Worm (Caenorhabditis elegans) whole organism, L1 larva: ENCODE measurements around the gene gldi-3.

Experiments
- C34B4.2 ChIP-seq: sonication (generic microtip); optimal IDR thresholded peaks from 2 replicates; lab custom pipeline; 2017; ENCODE audit warnings: mild to moderate bottlenecking, missing genetic modification characterization, missing compliant biosample characterization
- F16B12.6 ChIP-seq: fragments of 150-350 bp; optimal IDR thresholded peaks from 2 replicates; lab custom pipeline; 2014; ENCODE audit warnings: missing biosample characterization, missing genetic modification characterization
- ama-1 ChIP-seq: fragments of 150-350 bp; optimal IDR thresholded peaks from 2 replicates; lab custom pipeline; 2014
- blmp-1 ChIP-seq: fragments of 150-350 bp; optimal IDR thresholded peaks from 2 replicates; lab custom pipeline; 2014; ENCODE audit warnings: missing biosample characterization, missing genetic modification characterization
- ceh-8 ChIP-seq: fragments of 200-800 bp; sonication (Bioruptor generic); optimal IDR thresholded peaks from 2 replicates; lab custom pipeline; 2018; ENCODE audit warnings: mild to moderate bottlenecking, missing genetic modification characterization, moderate library complexity, missing compliant biosample characterization
- ceh-82 ChIP-seq, 3 experiments: fragments of 150-350 bp in 1 of 3; sonication (generic microtip) in 2 of 3; optimal IDR thresholded peaks; 2 replicates each; lab custom pipeline; 2014 to 2017; ENCODE audit warnings: missing biosample characterization in 3 of 3, missing genetic modification characterization in 3 of 3
- ceh-88 ChIP-seq: fragments of 200-800 bp; sonication (Bioruptor generic); IDR thresholded peaks from 2 replicates; pipeline ENCODE4 v1.3.6; 2022; ENCODE audit warnings: missing genetic modification characterization, missing compliant biosample characterization
- ceh-90 ChIP-seq: sonication (generic microtip); optimal IDR thresholded peaks from 2 replicates; lab custom pipeline; 2016; ENCODE audit warnings: missing genetic modification characterization, missing compliant biosample characterization
- dpl-1 ChIP-seq, 3 experiments: fragments of 150-350 bp in 2 of 3; sonication (generic microtip) in 1 of 3; optimal IDR thresholded peaks; 2 replicates each; lab custom pipeline; 2014 to 2017; ENCODE audit warnings: missing biosample characterization in 3 of 3, missing genetic modification characterization in 3 of 3, missing genetic modification reagents in 3 of 3
- dsc-1 ChIP-seq: sonication (generic microtip); optimal IDR thresholded peaks from 2 replicates; lab custom pipeline; 2016; ENCODE audit warnings: mild to moderate bottlenecking, missing genetic modification characterization, missing compliant biosample characterization
- efl-1 ChIP-seq, 4 experiments: fragments of 150-350 bp; optimal IDR thresholded peaks in 3 of 4; peaks in 1 of 4; 1 replicate in 1 of 4; 2 replicates in 3 of 4; lab custom pipeline; 2014; ENCODE audit warnings: missing biosample characterization in 2 of 4, missing genetic modification characterization in 2 of 4, missing genetic modification reagents in 2 of 4
- efl-3 ChIP-seq: fragments of 200-800 bp; sonication (Bioruptor generic); optimal IDR thresholded peaks from 2 replicates; lab custom pipeline; 2018; ENCODE audit warnings: mild to moderate bottlenecking, missing genetic modification characterization, missing compliant biosample characterization
- elt-2 ChIP-seq: sonication (generic microtip); optimal IDR thresholded peaks from 2 replicates; lab custom pipeline; 2016; ENCODE audit warnings: missing genetic modification characterization, mild to moderate bottlenecking, inconsistent platforms, missing compliant biosample characterization, missing genetic modification reagents
- hlh-17 ChIP-seq: fragments of 200-800 bp; sonication (Bioruptor generic); optimal IDR thresholded peaks from 2 replicates; lab custom pipeline; 2018; ENCODE audit warnings: missing genetic modification characterization, mild to moderate bottlenecking, missing compliant biosample characterization, moderate library complexity, borderline replicate concordance
- hlh-4 ChIP-seq: sonication (generic microtip); optimal IDR thresholded peaks from 2 replicates; lab custom pipeline; 2016; ENCODE audit warnings: mild to moderate bottlenecking, missing genetic modification characterization, missing compliant biosample characterization
- hpl-2 ChIP-seq: fragments of 150-350 bp; optimal IDR thresholded peaks from 2 replicates; lab custom pipeline; 2014; ENCODE audit warnings: missing biosample characterization, missing genetic modification reagents, missing genetic modification characterization
- isw-1 ChIP-seq: fragments of 200-800 bp; sonication (Bioruptor generic); IDR thresholded peaks from 2 replicates; pipeline ENCODE4 v1.3.6; 2022; ENCODE audit warnings: missing genetic modification characterization, missing compliant biosample characterization
- lin-14 ChIP-seq: fragments of 200-800 bp; sonication (Bioruptor generic); optimal IDR thresholded peaks from 2 replicates; lab custom pipeline; 2018; ENCODE audit warnings: mild to moderate bottlenecking, missing genetic modification characterization, moderate library complexity, missing compliant biosample characterization
- mab-9 ChIP-seq: fragments of 200-800 bp; sonication (Bioruptor generic); IDR thresholded peaks from 2 replicates; pipeline ENCODE4 v1.3.6; 2022; ENCODE audit warnings: missing genetic modification reagents, missing genetic modification characterization, missing compliant biosample characterization
- mep-1 ChIP-seq: fragments of 150-350 bp; optimal IDR thresholded peaks from 2 replicates; lab custom pipeline; 2014; ENCODE audit warnings: missing biosample characterization, missing genetic modification characterization
- nhr-11 ChIP-seq: fragments of 150-350 bp; optimal IDR thresholded peaks from 2 replicates; lab custom pipeline; 2014; ENCODE audit warnings: missing biosample characterization, missing genetic modification characterization
- nhr-20 ChIP-seq: sonication (generic microtip); optimal IDR thresholded peaks from 2 replicates; lab custom pipeline; 2016; ENCODE audit warnings: mild to moderate bottlenecking, missing genetic modification characterization, missing compliant biosample characterization
- nhr-28 ChIP-seq: fragments of 150-350 bp; optimal IDR thresholded peaks from 2 replicates; lab custom pipeline; 2014; ENCODE audit warnings: missing biosample characterization, missing genetic modification characterization
- nhr-71 ChIP-seq: sonication (generic microtip); optimal IDR thresholded peaks from 2 replicates; lab custom pipeline; 2016; ENCODE audit warnings: mild to moderate bottlenecking, missing genetic modification characterization, moderate library complexity, missing compliant biosample characterization
- nhr-76 ChIP-seq: sonication (generic microtip); optimal IDR thresholded peaks from 2 replicates; lab custom pipeline; 2017; ENCODE audit warnings: missing biosample characterization, missing genetic modification characterization
- nhr-84 ChIP-seq: sonication (generic microtip); optimal IDR thresholded peaks from 2 replicates; lab custom pipeline; 2017; ENCODE audit warnings: missing biosample characterization, missing genetic modification characterization
- nhr-85 ChIP-seq: sonication (generic microtip); peaks from one replicate; lab custom pipeline; 2016; ENCODE audit warnings: missing genetic modification characterization, inconsistent platforms, missing compliant biosample characterization
- nhr-90 ChIP-seq: sonication (generic microtip); optimal IDR thresholded peaks from 2 replicates; lab custom pipeline; 2016; ENCODE audit warnings: mild to moderate bottlenecking, missing genetic modification characterization, missing compliant biosample characterization; ENCODE audit not compliant: poor library complexity
- pax-3 ChIP-seq: fragments of 200-800 bp; sonication (Bioruptor generic); optimal IDR thresholded peaks from 2 replicates; lab custom pipeline; 2018; ENCODE audit warnings: mild to moderate bottlenecking, missing genetic modification characterization, moderate library complexity, missing compliant biosample characterization
- pqm-1 ChIP-seq: sonication (generic microtip); optimal IDR thresholded peaks from 3 replicates; lab custom pipeline; 2017; ENCODE audit warnings: missing biosample characterization, missing genetic modification characterization
- rnt-1 ChIP-seq: sonication (generic microtip); optimal IDR thresholded peaks from 2 replicates; lab custom pipeline; 2016; ENCODE audit warnings: mild to moderate bottlenecking, missing genetic modification characterization, moderate library complexity, missing compliant biosample characterization
- skn-1 ChIP-seq: fragments of 150-350 bp; optimal IDR thresholded peaks from 2 replicates; lab custom pipeline; 2014; ENCODE audit warnings: missing biosample characterization, missing genetic modification characterization
- snpc-4 ChIP-seq: fragments of 150-350 bp; optimal IDR thresholded peaks from 2 replicates; lab custom pipeline; 2014; ENCODE audit warnings: missing biosample characterization, missing genetic modification characterization
- snu-23 ChIP-seq: sonication (generic microtip); optimal IDR thresholded peaks from 2 replicates; lab custom pipeline; 2016; ENCODE audit warnings: missing genetic modification characterization, missing compliant biosample characterization
- sptf-1 ChIP-seq: fragments of 150-350 bp; optimal IDR thresholded peaks from 2 replicates; lab custom pipeline; 2014; ENCODE audit warnings: missing biosample characterization, missing genetic modification characterization
- swsn-7 ChIP-seq: sonication (generic microtip); optimal IDR thresholded peaks from 2 replicates; lab custom pipeline; 2016; ENCODE audit warnings: missing genetic modification characterization, missing compliant biosample characterization
- tbx-2 ChIP-seq: sonication (generic microtip); optimal IDR thresholded peaks from 2 replicates; lab custom pipeline; 2016; ENCODE audit warnings: missing genetic modification characterization, missing compliant biosample characterization
- unc-130 ChIP-seq: fragments of 150-350 bp; optimal IDR thresholded peaks from 2 replicates; lab custom pipeline; 2017; ENCODE audit warnings: missing biosample characterization, missing genetic modification characterization, inconsistent platforms
- xbp-1 ChIP-seq: sonication (generic microtip); optimal IDR thresholded peaks from 2 replicates; lab custom pipeline; 2016; ENCODE audit warnings: missing genetic modification characterization, missing compliant biosample characterization
- zag-1 ChIP-seq: fragments of 150-350 bp; optimal IDR thresholded peaks from 2 replicates; lab custom pipeline; 2014; ENCODE audit warnings: missing biosample characterization, missing genetic modification characterization
- zip-4 ChIP-seq: fragments of 200-800 bp; sonication (Bioruptor generic); optimal IDR thresholded peaks from 2 replicates; lab custom pipeline; 2018; ENCODE audit warnings: mild to moderate bottlenecking, missing genetic modification characterization, moderate library complexity, missing compliant biosample characterization
- ztf-11 ChIP-seq, 2 experiments: sonication (generic microtip); optimal IDR thresholded peaks; 2 replicates each; lab custom pipeline; 2016 to 2017; ENCODE audit warnings: missing genetic modification characterization in 2 of 2, missing biosample characterization in 1 of 2, missing compliant biosample characterization in 1 of 2

The gldi-3 gene

DNA sequence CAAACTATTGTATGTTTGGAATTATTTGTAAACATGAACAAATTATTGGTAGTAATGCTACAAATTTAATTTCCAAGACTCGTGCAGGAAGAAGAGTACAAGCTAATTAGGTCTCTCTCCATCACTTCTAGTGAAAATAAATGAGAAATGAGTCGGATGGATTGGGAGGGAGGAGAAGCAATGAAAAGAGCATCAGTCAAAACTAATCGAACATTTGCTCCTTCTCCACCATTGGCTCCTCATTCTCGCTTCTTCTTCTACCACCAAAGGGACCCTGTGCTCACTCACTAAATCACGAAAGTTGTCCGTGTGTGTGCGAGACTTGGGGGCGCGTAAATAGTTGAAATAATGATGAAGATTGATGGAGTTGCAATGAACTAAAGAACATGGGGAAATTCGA, 26.9 kb upstream of the gldi-3 start (continued):
- TF ChIP-seq efl-1 (optimal IDR thresholded peaks at IDR 0.05; lab: Kevin White, UChicago) (no peak), efl-1 (GFP tag; optimal IDR thresholded peaks at IDR 0.05 in 1 of 2; lab: Kevin White, UChicago) (peak in 1 of 2 experiments; percentile 20), nhr-11 (tag; lab: Kevin White, UChicago) (no peak), ztf-11 (tag; optimal IDR thresholded peaks at IDR 0.05; lab: Kevin White, UChicago) (no peak)

DNA sequence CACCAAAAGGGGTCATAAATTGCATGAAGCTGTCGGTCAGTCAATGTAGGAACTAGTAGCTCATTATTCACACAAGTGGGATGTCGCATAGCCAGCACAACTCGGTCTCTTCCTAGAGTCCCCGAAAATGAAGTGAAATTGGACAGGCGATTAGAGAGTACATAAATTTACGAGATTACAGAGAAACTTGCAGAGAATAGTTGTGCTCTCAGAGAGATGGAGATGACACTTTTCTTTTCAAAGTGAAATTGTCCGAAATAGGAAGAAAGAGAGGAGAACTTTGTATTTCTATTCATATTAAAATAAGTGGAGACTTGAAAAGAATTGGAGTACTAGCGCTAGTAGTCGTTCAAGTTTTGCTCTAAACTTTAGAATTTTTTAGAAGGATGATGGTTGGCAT, 25.7 kb upstream of the gldi-3 start:
- TF ChIP-seq lin-14 (GFP tag; lab: Kevin White, UChicago) (peak; percentile 61), efl-1 (optimal IDR thresholded peaks at IDR 0.05; lab: Kevin White, UChicago) (no peak), efl-1 (GFP tag; optimal IDR thresholded peaks at IDR 0.05 in 1 of 2; lab: Kevin White, UChicago) (peak in 1 of 2 experiments; percentile 84), blmp-1 (tag; lab: Kevin White, UChicago) (no peak), snpc-4 (tag; lab: Kevin White, UChicago) (peak; percentile 5), nhr-90 (tag; lab: Kevin White, UChicago) (no peak)

DNA sequence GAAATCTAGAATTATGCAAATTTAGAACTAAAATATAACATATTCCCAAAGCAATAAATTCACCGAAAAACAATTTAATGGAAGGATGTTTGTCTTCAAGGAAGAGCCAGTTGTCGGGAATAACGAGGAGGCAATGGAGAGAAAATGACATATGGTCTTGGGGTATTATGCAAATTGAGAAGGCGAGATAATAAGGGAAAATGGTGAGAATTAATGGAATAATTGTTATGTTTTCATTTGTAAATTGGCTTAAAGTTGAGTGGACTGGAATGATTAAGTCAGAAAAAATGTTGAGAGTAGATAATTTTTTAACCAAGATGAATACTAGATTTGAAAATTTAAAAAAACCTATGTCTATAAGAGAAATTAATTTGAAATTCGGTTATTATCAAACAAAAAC, 25.0 kb upstream of the gldi-3 start:
- TF ChIP-seq mab-9, result no peak
- TF ChIP-seq efl-3, result no peak
- TF ChIP-seq mep-1, result no peak
- no peak for TF ChIP-seq pqm-1
- TF ChIP-seq zag-1 (tag; lab: Kevin White, UChicago), result no peak
- no peak for TF ChIP-seq hlh-17 (GFP tag; lab: Kevin White, UChicago)
- TF ChIP-seq sptf-1, result no peak
- no peak for TF ChIP-seq F16B12.6
- no peak for TF ChIP-seq isw-1 (GFP tag; lab: Robert Waterston, UW)
- no peak for TF ChIP-seq zip-4 (GFP tag; lab: Kevin White, UChicago)
- TF ChIP-seq C34B4.2 (tag; lab: Kevin White, UChicago), result no peak
- no peak for TF ChIP-seq snu-23
- no peak for TF ChIP-seq hlh-4 (tag; lab: Kevin White, UChicago)
- no peak for TF ChIP-seq ceh-82 (tag; optimal IDR thresholded peaks at IDR 0.05; lab: Kevin White, UChicago)
- no peak for TF ChIP-seq ceh-88 (GFP tag; lab: Robert Waterston, UW)
- no peak for TF ChIP-seq unc-130 (tag; lab: Kevin White, UChicago)
- TF ChIP-seq ceh-90, result no peak
- TF ChIP-seq, all 84 proteins: peak for 0

DNA sequence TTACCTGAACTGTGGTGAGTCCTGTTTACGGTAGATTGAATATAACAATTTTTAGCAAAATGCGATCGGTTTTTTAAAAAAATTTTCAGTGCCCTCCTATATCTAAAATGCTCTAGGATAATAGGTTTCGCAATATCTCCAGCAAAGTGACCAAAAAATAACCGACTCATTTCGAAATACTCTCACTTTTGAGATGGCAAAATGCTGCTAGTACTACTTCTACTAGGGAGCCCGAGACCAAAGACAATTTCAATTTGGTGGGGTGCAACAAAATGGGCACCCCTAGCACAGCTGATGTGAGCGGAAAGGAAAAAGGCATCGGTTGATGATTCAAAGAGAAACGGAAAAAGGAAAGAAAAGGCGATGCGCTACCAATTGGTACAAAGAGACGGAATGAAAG, 23.6 kb upstream of the gldi-3 start:
- TF ChIP-seq blmp-1 (tag; lab: Kevin White, UChicago) (no peak), xbp-1 (tag; lab: Kevin White, UChicago) (no peak), pqm-1 (no peak), nhr-28 (tag; lab: Kevin White, UChicago) (no peak), nhr-85 (tag; lab: Kevin White, UChicago) (no peak), ceh-82 (tag; optimal IDR thresholded peaks at IDR 0.05; lab: Kevin White, UChicago) (peak in 1 of 3 experiments; percentile 15), hlh-4 (tag; lab: Kevin White, UChicago) (no peak), C34B4.2 (tag; lab: Kevin White, UChicago) (no peak), nhr-84 (tag; lab: Kevin White, UChicago) (no peak), nhr-71 (tag; lab: Kevin White, UChicago) (no peak), ama-1 (lab: Kevin White, UChicago) (no peak), nhr-76 (no peak), ceh-90 (no peak), isw-1 (GFP tag; lab: Robert Waterston, UW) (no peak), rnt-1 (tag; lab: Kevin White, UChicago) (no peak), hpl-2 (no peak), hlh-17 (GFP tag; lab: Kevin White, UChicago) (no peak), lin-14 (GFP tag; lab: Kevin White, UChicago) (peak; percentile 24), skn-1 (peak; percentile 1)
- TF ChIP-seq, all 84 proteins: peak for 3

DNA sequence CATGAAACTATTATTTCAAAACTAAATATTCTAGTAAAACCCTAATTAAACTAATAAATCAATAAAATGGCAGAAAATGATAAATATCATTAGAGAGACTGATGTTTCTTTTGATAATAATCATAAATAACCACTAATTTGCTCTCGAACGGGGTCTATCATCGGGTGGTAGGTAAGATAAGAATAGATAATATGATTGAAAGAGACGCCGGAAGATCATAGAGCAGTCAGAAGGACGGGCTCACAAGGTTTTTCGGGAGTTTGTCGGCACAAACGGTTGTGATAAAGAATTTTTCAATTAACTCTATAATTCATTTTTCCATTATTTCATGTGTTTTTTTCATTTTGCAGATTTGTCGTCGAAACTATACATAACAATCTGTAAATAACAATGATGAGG, 21.2 kb upstream of the gldi-3 start:
- TF ChIP-seq dpl-1 (GFP tag; optimal IDR thresholded peaks at IDR 0.05; lab: Kevin White, UChicago) (no peak), hpl-2 (no peak), swsn-7 (tag; lab: Kevin White, UChicago) (no peak), xbp-1 (tag; lab: Kevin White, UChicago) (no peak), ceh-8 (GFP tag; lab: Kevin White, UChicago) (no peak), dsc-1 (no peak), elt-2 (tag; lab: Kevin White, UChicago) (peak; percentile 83), tbx-2 (tag; lab: Kevin White, UChicago) (no peak), lin-14 (GFP tag; lab: Kevin White, UChicago) (peak; percentile 27), pqm-1 (peak; percentile 3), nhr-90 (tag; lab: Kevin White, UChicago) (peak; percentile 13), nhr-85 (tag; lab: Kevin White, UChicago) (no peak), pax-3 (tag; lab: Kevin White, UChicago) (no peak), mep-1 (no peak), skn-1 (no peak), nhr-20 (tag; lab: Kevin White, UChicago) (peak; percentile 12), nhr-11 (tag; lab: Kevin White, UChicago) (no peak), isw-1 (GFP tag; lab: Robert Waterston, UW) (no peak)
- TF ChIP-seq, all 84 proteins: peak for 5
